Worm (Caenorhabditis elegans) whole organism, late embryonic: ENCODE data around the gene rps-23.
A peak's percentile ranks its signal among the peaks of the same experiment; 100 is the strongest.

Experiments used
- C08G9.2 ChIP-seq: sonication (generic microtip); optimal IDR thresholded peaks from 2 replicates; lab custom pipeline; 2016; ENCODE audit warnings: mild to moderate bottlenecking, missing genetic modification characterization, moderate library complexity, missing compliant biosample characterization
- C38D4.7 ChIP-seq: fragments of 200-800 bp; sonication (Bioruptor generic); optimal IDR thresholded peaks from 2 replicates; lab custom pipeline; 2018; ENCODE audit warnings: mild to moderate bottlenecking, missing genetic modification characterization, moderate library complexity, missing compliant biosample characterization
- F13H6.1 ChIP-seq: sonication (generic microtip); optimal IDR thresholded peaks from 2 replicates; lab custom pipeline; 2016; ENCODE audit warnings: missing genetic modification characterization, missing compliant biosample characterization
- ahr-1 ChIP-seq: sonication (generic microtip); optimal IDR thresholded peaks from 2 replicates; lab custom pipeline; 2016; ENCODE audit warnings: missing genetic modification characterization, missing compliant biosample characterization
- ama-1 ChIP-seq: fragments of 150-350 bp; optimal IDR thresholded peaks from 2 replicates; lab custom pipeline; 2014
- ceh-18 ChIP-seq: sonication (generic microtip); optimal IDR thresholded peaks from 2 replicates; lab custom pipeline; 2016; ENCODE audit warnings: missing genetic modification characterization, missing compliant biosample characterization
- ceh-2 ChIP-seq: sonication (generic microtip); optimal IDR thresholded peaks from 2 replicates; lab custom pipeline; 2016; ENCODE audit warnings: missing genotype, missing genetic modification characterization, missing compliant biosample characterization
- ceh-30 ChIP-seq: fragments of 150-350 bp; optimal IDR thresholded peaks from 2 replicates; lab custom pipeline; 2014; ENCODE audit warnings: missing biosample characterization, missing genetic modification characterization
- ceh-34 ChIP-seq: sonication (generic microtip); optimal IDR thresholded peaks from 2 replicates; lab custom pipeline; 2016; ENCODE audit warnings: mild to moderate bottlenecking, missing genetic modification characterization, missing compliant biosample characterization
- ceh-45 ChIP-seq: fragments of 200-800 bp; sonication (Bioruptor generic); IDR thresholded peaks from 2 replicates; pipeline ENCODE4 v1.3.6; 2022; ENCODE audit warnings: missing genetic modification reagents, missing genetic modification characterization, missing compliant biosample characterization
- ceh-48 ChIP-seq: sonication (generic microtip); optimal IDR thresholded peaks from 2 replicates; lab custom pipeline; 2016; ENCODE audit warnings: missing genetic modification characterization, inconsistent platforms, missing compliant biosample characterization
- ceh-9 ChIP-seq: sonication (generic microtip); optimal IDR thresholded peaks from 2 replicates; lab custom pipeline; 2016; ENCODE audit warnings: mild to moderate bottlenecking, missing genetic modification characterization, inconsistent platforms, missing compliant biosample characterization
- che-1 ChIP-seq: sonication (generic microtip); optimal IDR thresholded peaks from 2 replicates; lab custom pipeline; 2016; ENCODE audit warnings: mild to moderate bottlenecking, missing genetic modification characterization, missing compliant biosample characterization
- dmd-4 ChIP-seq: sonication (generic microtip); optimal IDR thresholded peaks from 2 replicates; lab custom pipeline; 2016; ENCODE audit warnings: borderline replicate concordance, missing genetic modification characterization, missing compliant biosample characterization
- dve-1 ChIP-seq: sonication (generic microtip); optimal IDR thresholded peaks from 2 replicates; lab custom pipeline; 2017; ENCODE audit warnings: antibody characterized with exemption, mild to moderate bottlenecking, missing genetic modification characterization, missing compliant biosample characterization
- elt-2 ChIP-seq: sonication (generic microtip); optimal IDR thresholded peaks from 2 replicates; lab custom pipeline; 2016; ENCODE audit warnings: missing genetic modification reagents, missing genetic modification characterization, missing compliant biosample characterization
- eyg-1 ChIP-seq: sonication (generic microtip); optimal IDR thresholded peaks from 2 replicates; lab custom pipeline; 2016; ENCODE audit warnings: missing genotype, missing genetic modification characterization, missing compliant biosample characterization
- gmeb-2 ChIP-seq: sonication (generic microtip); optimal IDR thresholded peaks from 2 replicates; lab custom pipeline; 2016; ENCODE audit warnings: missing genetic modification characterization, inconsistent platforms, missing compliant biosample characterization
- hlh-13 ChIP-seq: fragments of 200-800 bp; sonication (Bioruptor generic); optimal IDR thresholded peaks from 2 replicates; lab custom pipeline; 2018; ENCODE audit warnings: mild to moderate bottlenecking, missing genetic modification characterization, missing compliant biosample characterization
- hlh-15 ChIP-seq: sonication (generic microtip); optimal IDR thresholded peaks from 2 replicates; lab custom pipeline; 2016; ENCODE audit warnings: missing genetic modification characterization, missing compliant biosample characterization
- hlh-30 ChIP-seq: sonication (generic microtip); optimal IDR thresholded peaks from 2 replicates; lab custom pipeline; 2017; ENCODE audit warnings: antibody characterized with exemption, missing genetic modification characterization, missing compliant biosample characterization; ENCODE audit not compliant: insufficient read depth
- hlh-6 ChIP-seq: sonication (generic microtip); optimal IDR thresholded peaks from 2 replicates; lab custom pipeline; 2016; ENCODE audit warnings: missing genotype, missing genetic modification characterization, missing compliant biosample characterization
- lim-6 ChIP-seq: sonication (generic microtip); optimal IDR thresholded peaks from 2 replicates; lab custom pipeline; 2016; ENCODE audit warnings: missing genetic modification characterization, missing compliant biosample characterization
- nhr-232 ChIP-seq: sonication (generic microtip); optimal IDR thresholded peaks from 2 replicates; lab custom pipeline; 2016; ENCODE audit warnings: missing genetic modification characterization, missing compliant biosample characterization
- npax-4 ChIP-seq: sonication (generic microtip); optimal IDR thresholded peaks from 2 replicates; lab custom pipeline; 2016; ENCODE audit warnings: missing genetic modification characterization, missing compliant biosample characterization
- pag-3 ChIP-seq: sonication (generic microtip); optimal IDR thresholded peaks from 2 replicates; lab custom pipeline; 2016; ENCODE audit warnings: missing compliant biosample characterization, missing genetic modification characterization, borderline replicate concordance
- pat-9 ChIP-seq: fragments of 200-800 bp; sonication (Bioruptor generic); optimal IDR thresholded peaks from 2 replicates; lab custom pipeline; 2018; ENCODE audit warnings: mild to moderate bottlenecking, missing genetic modification characterization, moderate library complexity, missing compliant biosample characterization
- pax-1 ChIP-seq: fragments of 150-350 bp; optimal IDR thresholded peaks from 2 replicates; lab custom pipeline; 2014; ENCODE audit warnings: missing biosample characterization, missing genetic modification characterization
- pqm-1 ChIP-seq: sonication (generic microtip); optimal IDR thresholded peaks from 2 replicates; lab custom pipeline; 2016; ENCODE audit warnings: missing genetic modification characterization, missing compliant biosample characterization
- pros-1 ChIP-seq: fragments of 150-350 bp; optimal IDR thresholded peaks from 2 replicates; lab custom pipeline; 2014; ENCODE audit warnings: missing biosample characterization, missing genetic modification reagents, missing genetic modification characterization
- ref-2 ChIP-seq: sonication (generic microtip); optimal IDR thresholded peaks from 2 replicates; lab custom pipeline; 2016; ENCODE audit warnings: missing genetic modification characterization, missing compliant biosample characterization
- sox-4 ChIP-seq: sonication (generic microtip); optimal IDR thresholded peaks from 2 replicates; lab custom pipeline; 2017; ENCODE audit warnings: mild to moderate bottlenecking, missing genetic modification characterization, inconsistent platforms, missing compliant biosample characterization
- tbx-2 ChIP-seq: sonication (generic microtip); optimal IDR thresholded peaks from 2 replicates; lab custom pipeline; 2016; ENCODE audit warnings: missing genetic modification characterization, missing compliant biosample characterization
- tbx-7 ChIP-seq: sonication (generic microtip); optimal IDR thresholded peaks from 2 replicates; lab custom pipeline; 2016; ENCODE audit warnings: missing genotype, missing genetic modification characterization, missing compliant biosample characterization
- ttx-3 ChIP-seq: sonication (generic microtip); optimal IDR thresholded peaks from 2 replicates; lab custom pipeline; 2016; ENCODE audit warnings: missing genetic modification reagents, missing genetic modification characterization, missing compliant biosample characterization
- unc-55 ChIP-seq: sonication (generic microtip); optimal IDR thresholded peaks from 2 replicates; lab custom pipeline; 2017; ENCODE audit warnings: missing biosample characterization, missing genetic modification reagents, missing genetic modification characterization
- ztf-16 ChIP-seq: sonication (generic microtip); optimal IDR thresholded peaks from 2 replicates; lab custom pipeline; 2017; ENCODE audit warnings: missing genetic modification characterization, missing compliant biosample characterization

Gene rps-23

DNA sequence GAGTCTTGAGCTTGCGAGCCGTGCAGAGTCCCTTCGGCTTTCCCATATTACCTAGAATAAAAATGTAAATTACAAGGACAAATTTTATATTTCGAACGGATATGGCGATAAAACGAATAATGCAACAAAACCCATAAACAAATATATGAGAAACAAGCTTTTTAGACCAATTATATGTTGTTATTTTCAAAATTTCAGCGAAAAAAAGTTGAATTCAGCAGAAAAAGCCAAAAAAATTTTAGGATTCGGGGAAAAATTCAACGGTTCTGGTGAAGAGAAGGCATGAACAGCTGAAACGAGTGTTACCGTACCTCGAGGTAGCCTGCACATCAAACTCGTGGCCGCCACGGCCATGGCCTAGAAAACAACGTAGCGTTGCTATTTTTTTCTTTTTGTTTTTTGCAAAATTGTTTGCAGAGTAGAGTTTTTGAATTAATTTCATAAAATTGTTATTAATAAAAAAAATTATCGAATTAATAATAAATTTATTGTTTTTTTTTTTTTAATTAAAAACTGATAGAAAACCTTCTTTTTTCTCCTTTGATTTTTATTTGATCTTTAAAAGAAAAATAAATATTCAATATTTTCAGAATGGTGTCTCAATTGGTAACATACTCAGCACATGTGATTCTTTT lies at the start of gene rps-23, which contains the start of gene dpm-3 (continued):
- peak; percentile 70 for TF ChIP-seq ref-2 (tag; lab: Kevin White, UChicago)
- peak; percentile 70 for TF ChIP-seq elt-2
- no peak for TF ChIP-seq ama-1 (lab: Kevin White, UChicago)
- peak; percentile 64 for TF ChIP-seq tbx-7 (tag; lab: Kevin White, UChicago)
- peak; percentile 69 for TF ChIP-seq hlh-30 (tag; lab: Kevin White, UChicago)
- no peak for TF ChIP-seq pat-9 (tag; lab: Kevin White, UChicago)
- TF ChIP-seq ztf-16 (tag; lab: Kevin White, UChicago): peak; percentile 38
- TF ChIP-seq C38D4.7 (GFP tag; lab: Kevin White, UChicago): no peak
- no peak for TF ChIP-seq sox-4
- TF ChIP-seq ttx-3: peak; percentile 36
- no peak for TF ChIP-seq hlh-15 (tag; lab: Kevin White, UChicago)
- TF ChIP-seq unc-55 (GFP tag; lab: Kevin White, UChicago): peak; percentile 46
- peak; percentile 93 for TF ChIP-seq tbx-2 (tag; lab: Kevin White, UChicago)
- peak; percentile 26 for TF ChIP-seq che-1
- no peak for TF ChIP-seq gmeb-2 (tag; lab: Kevin White, UChicago)
- no peak for TF ChIP-seq ceh-9 (tag; lab: Kevin White, UChicago)

- TF ChIP-seq pros-1 (no peak), ceh-30 (tag; lab: Kevin White, UChicago) (no peak), ceh-34 (tag; lab: Kevin White, UChicago) (no peak), ceh-45 (no peak), hlh-15 (tag; lab: Kevin White, UChicago) (no peak), pqm-1 (no peak), nhr-232 (tag; lab: Kevin White, UChicago) (no peak), pax-1 (tag; lab: Kevin White, UChicago) (no peak), C38D4.7 (GFP tag; lab: Kevin White, UChicago) (no peak), eyg-1 (no peak), ceh-18 (tag; lab: Kevin White, UChicago) (no peak)
- TF ChIP-seq, all 69 proteins: peak for 0
These were observed 47.5 kb upstream of the rps-23 start, which contains the start of gene clec-185 for ce11 chrIV:12438359-12438758. clec-185 (plus strand) TSS chrIV:12438659.

ce11 chrIV:12435442-12435841 lies 44.6 kb upstream of the rps-23 start, which contains the start of gene irg-4:
irg-4 (plus strand) TSS chrIV:12435833.
- TF ChIP-seq elt-2: peak; percentile 77
- TF ChIP-seq hlh-6: no peak

- TF ChIP-seq ceh-34 (tag; lab: Kevin White, UChicago): no peak
- TF ChIP-seq ahr-1 (tag; lab: Kevin White, UChicago): no peak
- no peak for TF ChIP-seq nhr-232 (tag; lab: Kevin White, UChicago)
- TF ChIP-seq hlh-13: no peak
These were observed 41.5 kb upstream of the rps-23 start, which contains the start of gene clec-184 for ce11 chrIV:12432340-12432739. clec-184 (plus strand) TSS chrIV:12432640.

DNA sequence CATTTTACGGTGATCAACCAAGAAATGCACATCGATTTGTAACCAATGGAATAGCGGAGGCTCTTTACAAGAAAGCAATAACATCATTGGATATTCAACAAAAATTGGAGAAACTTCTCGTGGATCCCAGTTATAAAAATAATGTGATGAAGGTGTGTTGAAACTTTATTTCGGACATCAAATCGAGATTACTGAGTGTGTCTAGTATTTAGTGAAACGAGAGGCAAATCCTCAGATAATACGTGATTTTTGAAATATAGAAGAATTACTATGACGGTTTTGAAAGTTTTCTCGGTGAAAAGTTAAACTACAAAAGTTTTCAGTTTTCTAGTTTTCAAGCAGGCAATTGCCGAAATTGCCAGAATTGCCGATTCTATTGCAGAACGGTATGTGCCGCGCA lies 40.9 kb upstream of the rps-23 start:
- TF ChIP-seq lim-6 (no peak), ref-2 (tag; lab: Kevin White, UChicago) (no peak), ceh-2 (no peak), tbx-2 (tag; lab: Kevin White, UChicago) (no peak), pros-1 (no peak), dve-1 (tag; lab: Kevin White, UChicago) (no peak), dmd-4 (no peak), eyg-1 (no peak), F13H6.1 (no peak), npax-4 (tag; lab: Kevin White, UChicago) (no peak), C08G9.2 (no peak), hlh-30 (tag; lab: Kevin White, UChicago) (no peak), pag-3 (tag; lab: Kevin White, UChicago) (no peak), ceh-48 (tag; lab: Kevin White, UChicago) (no peak), ceh-34 (tag; lab: Kevin White, UChicago) (no peak), che-1 (no peak), nhr-232 (tag; lab: Kevin White, UChicago) (no peak), pqm-1 (no peak), C38D4.7 (GFP tag; lab: Kevin White, UChicago) (no peak)
